Worm (Caenorhabditis elegans): ENCODE measurements around the gene col-114.

Gene col-114

ce11 chrIV:7285839-7286238, 39.4 kb upstream of the col-114 start, which contains the start of gene C06E4.8:
C06E4.8 (minus strand) TSS chrIV:7285875.
- no peak for TF ChIP-seq egl-27 (tag; optimal IDR thresholded peaks at IDR 0.05)
- no peak for TF ChIP-seq ztf-11 (tag; optimal IDR thresholded peaks at IDR 0.05)
- TF ChIP-seq nhr-85 (tag): no peak
- TF ChIP-seq mep-1 (tag; optimal IDR thresholded peaks at IDR 0.05): no peak
- TF ChIP-seq nhr-12 (tag; optimal IDR thresholded peaks at IDR 0.05): no peak
- TF ChIP-seq efl-1 (optimal IDR thresholded peaks at IDR 0.05): no peak
- TF ChIP-seq efl-1 (GFP tag; optimal IDR thresholded peaks at IDR 0.05 in 1 of 2): no peak
- no peak for TF ChIP-seq alr-1 (tag; optimal IDR thresholded peaks at IDR 0.05; ENCODE audit: borderline replicate concordance)
- TF ChIP-seq lin-15B (tag; optimal IDR thresholded peaks at IDR 0.05): no peak
- no peak for TF ChIP-seq ceh-90 (tag; optimal IDR thresholded peaks at IDR 0.05)
- no peak for TF ChIP-seq lin-35 (GFP tag; optimal IDR thresholded peaks at IDR 0.05)
- TF ChIP-seq nhr-76 (tag; optimal IDR thresholded peaks at IDR 0.05): no peak
- no peak for TF ChIP-seq aha-1 (tag; optimal IDR thresholded peaks at IDR 0.05)
- TF ChIP-seq fkh-4 (tag; optimal IDR thresholded peaks at IDR 0.05; ENCODE audit: borderline replicate concordance): no peak
- no peak for TF ChIP-seq ets-5 (GFP tag; IDR thresholded peaks at IDR 0.05)
- no peak for TF ChIP-seq nhr-84 (tag; optimal IDR thresholded peaks at IDR 0.05)
- TF ChIP-seq unc-86 (tag; optimal IDR thresholded peaks at IDR 0.05): no peak
- TF ChIP-seq mdl-1 (tag; optimal IDR thresholded peaks at IDR 0.05): no peak

ce11 chrIV:7282957-7283356, 36.5 kb upstream of the col-114 start, which contains the start of gene C06E4.1:
C06E4.1 (plus strand) TSS chrIV:7283257.
- TF ChIP-seq xbp-1 (tag; optimal IDR thresholded peaks at IDR 0.05): no peak
- no peak for TF ChIP-seq nhr-19 (GFP tag; conservative IDR thresholded peaks at IDR 0.05)
- TF ChIP-seq efl-1 (optimal IDR thresholded peaks at IDR 0.05): no peak
- TF ChIP-seq efl-1 (GFP tag; optimal IDR thresholded peaks at IDR 0.05 in 1 of 2): peak in 1 of 2 experiments; percentile 66
- TF ChIP-seq F16B12.6 (tag; optimal IDR thresholded peaks at IDR 0.05): no peak
- no peak for TF ChIP-seq ceh-82 (tag; optimal IDR thresholded peaks at IDR 0.05)
- no peak for TF ChIP-seq lsy-2 (tag; optimal IDR thresholded peaks at IDR 0.05)
- no peak for TF ChIP-seq ceh-88 (GFP tag; IDR thresholded peaks at IDR 0.05)
- TF ChIP-seq ets-5 (GFP tag; IDR thresholded peaks at IDR 0.05): 0 out of 2 replicates have a peak, but pooled peaks have one; percentile 11
- TF ChIP-seq egl-27 (tag; optimal IDR thresholded peaks at IDR 0.05): no peak

ce11 chrIV:7276661-7277060, 30.2 kb upstream of the col-114 start, which contains the start of gene C06E4.2:
C06E4.2 (plus strand) TSS chrIV:7276961.
- TF ChIP-seq lin-35 (GFP tag; optimal IDR thresholded peaks at IDR 0.05) (no peak), mep-1 (tag; optimal IDR thresholded peaks at IDR 0.05) (no peak), skn-1 (tag; optimal IDR thresholded peaks at IDR 0.05) (no peak), hlh-4 (tag; optimal IDR thresholded peaks at IDR 0.05) (no peak), mdl-1 (tag; optimal IDR thresholded peaks at IDR 0.05) (no peak), snpc-4 (tag; optimal IDR thresholded peaks at IDR 0.05) (no peak), unc-86 (tag; optimal IDR thresholded peaks at IDR 0.05) (no peak), F16B12.6 (tag; optimal IDR thresholded peaks at IDR 0.05) (no peak), vab-15 (tag; optimal IDR thresholded peaks at IDR 0.05) (no peak), hlh-17 (GFP tag; optimal IDR thresholded peaks at IDR 0.05; ENCODE audit: borderline replicate concordance) (no peak), nhr-85 (tag) (no peak), mab-9 (GFP tag; IDR thresholded peaks at IDR 0.05) (no peak), elt-3 (tag; optimal IDR thresholded peaks at IDR 0.05) (no peak), ets-5 (GFP tag; IDR thresholded peaks at IDR 0.05) (no peak), zip-4 (GFP tag; optimal IDR thresholded peaks at IDR 0.05) (no peak)

ce11 chrIV:7274969-7275548, 28.6 kb upstream of the col-114 start:
- TF ChIP-seq ama-1 (optimal IDR thresholded peaks at IDR 0.05): no peak
- TF ChIP-seq nhr-11 (tag; optimal IDR thresholded peaks at IDR 0.05): no peak
- TF ChIP-seq pax-3 (tag; optimal IDR thresholded peaks at IDR 0.05): no peak
- no peak for TF ChIP-seq grh-1 (GFP tag; IDR thresholded peaks at IDR 0.05)
- no peak for TF ChIP-seq unc-86 (tag; optimal IDR thresholded peaks at IDR 0.05)
- TF ChIP-seq zip-4 (GFP tag; optimal IDR thresholded peaks at IDR 0.05): no peak
- no peak for TF ChIP-seq ces-1 (GFP tag; optimal IDR thresholded peaks at IDR 0.05)
- TF ChIP-seq elt-2 (tag; optimal IDR thresholded peaks at IDR 0.05): peak; percentile 3
- no peak for TF ChIP-seq unc-30 (tag; optimal IDR thresholded peaks at IDR 0.05)
- TF ChIP-seq hpl-2 (GFP tag; optimal IDR thresholded peaks at IDR 0.05): no peak
- no peak for TF ChIP-seq hlh-4 (tag; optimal IDR thresholded peaks at IDR 0.05)
- TF ChIP-seq egl-27 (tag; optimal IDR thresholded peaks at IDR 0.05): no peak
- peak; percentile 18 for TF ChIP-seq nhr-90 (tag; optimal IDR thresholded peaks at IDR 0.05; ENCODE audit: poor library complexity)
- no peak for TF ChIP-seq tlp-1 (tag; optimal IDR thresholded peaks at IDR 0.05)
- TF ChIP-seq fkh-8 (tag; optimal IDR thresholded peaks at IDR 0.05): no peak
- TF ChIP-seq C34B4.2 (tag; optimal IDR thresholded peaks at IDR 0.05): no peak
- no peak for TF ChIP-seq fos-1 (tag; optimal IDR thresholded peaks at IDR 0.05)
- TF ChIP-seq nhr-28 (tag; optimal IDR thresholded peaks at IDR 0.05): no peak
- no peak for TF ChIP-seq aha-1 (tag; optimal IDR thresholded peaks at IDR 0.05)
- TF ChIP-seq efl-1 (optimal IDR thresholded peaks at IDR 0.05): no peak
- TF ChIP-seq efl-1 (GFP tag; optimal IDR thresholded peaks at IDR 0.05 in 1 of 2): peak in 1 of 2 experiments; percentile 8
- no peak for TF ChIP-seq mep-1 (tag; optimal IDR thresholded peaks at IDR 0.05)
- no peak for TF ChIP-seq fkh-4 (tag; optimal IDR thresholded peaks at IDR 0.05; ENCODE audit: borderline replicate concordance)

Data from whole organism, L1 larva.